Worm (Caenorhabditis elegans) whole organism, L4/young adult: ENCODE results near the gene srtx-1.

Source experiments
- W03F9.2 ChIP-seq: fragments of 150-350 bp; optimal IDR thresholded peaks from 2 replicates; lab custom pipeline; 2014; ENCODE audit warnings: missing biosample characterization, missing genetic modification characterization
- dao-5 ChIP-seq: sonication (generic microtip); optimal IDR thresholded peaks from 2 replicates; lab custom pipeline; 2016; ENCODE audit warnings: missing genotype, missing genetic modification characterization, moderate library complexity, missing compliant biosample characterization
- him-1 ChIP-seq: sonication (generic microtip); optimal IDR thresholded peaks from 2 replicates; lab custom pipeline; 2016; ENCODE audit warnings: missing genotype, missing genetic modification reagents, missing genetic modification characterization, missing compliant biosample characterization

ce11 chrIV:7424198-7424597, 3.2 kb downstream of the srtx-1 start, which contains the start of gene unc-82:
- no peak for TF ChIP-seq him-1 (tag; lab: Kevin White, UChicago)
- no peak for TF ChIP-seq W03F9.2
- TF ChIP-seq dao-5 (tag; lab: Kevin White, UChicago): no peak
